Worm (Caenorhabditis elegans) whole organism, young adult: ENCODE measurements around the gene K04C2.5.
A peak's percentile ranks its signal among the peaks of the same experiment; 100 is the strongest.

Experiments used
- F57C9.4 ChIP-seq: sonication (generic microtip); optimal IDR thresholded peaks from 2 replicates; lab custom pipeline; 2017; ENCODE audit warnings: mild to moderate bottlenecking, missing genetic modification characterization, missing compliant biosample characterization
- nhr-80 ChIP-seq: sonication (generic microtip); optimal IDR thresholded peaks from 2 replicates; lab custom pipeline; 2016; ENCODE audit warnings: missing genetic modification characterization, missing compliant biosample characterization

The K04C2.5 gene

ce11 chrIII:6848654-6849204 is 42.7 kb downstream of the K04C2.5 start, which contains the start of gene dhhc-5:
TSS of gene dhhc-5 (minus strand) at chrIII:6849059.
- TF ChIP-seq F57C9.4 (tag; lab: Kevin White, UChicago) (no peak), nhr-80 (peak; percentile 56)
